Worm (Caenorhabditis elegans) whole organism, L1 larva: Measurements from ENCODE around the gene D1086.12.

Experiments
- dpl-1 ChIP-seq, 3 experiments: fragments of 150-350 bp in 2 of 3; sonication (generic microtip) in 1 of 3; optimal IDR thresholded peaks; 2 replicates each; lab custom pipeline; 2014 to 2017; ENCODE audit warnings: missing biosample characterization in 3 of 3, missing genetic modification characterization in 3 of 3, missing genetic modification reagents in 3 of 3
- ets-5 ChIP-seq: fragments of 200-800 bp; sonication (Bioruptor generic); IDR thresholded peaks from 2 replicates; pipeline ENCODE4 v1.3.6; 2022; ENCODE audit warnings: missing genetic modification characterization, missing compliant biosample characterization

ce11 chrV:14063980-14064379 is 37.0 kb upstream of the D1086.12 start:
- TF ChIP-seq ets-5 (GFP tag; lab: Robert Waterston, UW): no peak
- no peak for TF ChIP-seq dpl-1 (GFP tag; optimal IDR thresholded peaks at IDR 0.05; lab: Kevin White, UChicago)
